Worm (Caenorhabditis elegans) whole organism, midembryonic: ENCODE data around the gene sri-65.

Experiments used
- cog-1 ChIP-seq: sonication (generic microtip); optimal IDR thresholded peaks from 2 replicates; lab custom pipeline; 2016; ENCODE audit warnings: missing genetic modification characterization, missing compliant biosample characterization
- flt-1 ChIP-seq: fragments of 200-800 bp; sonication (Bioruptor generic); IDR thresholded peaks from 2 replicates; pipeline ENCODE4 v1.3.6; 2022; ENCODE audit warnings: missing genetic modification characterization, missing compliant biosample characterization
- klf-2 ChIP-seq: fragments of 200-800 bp; sonication (Bioruptor generic); conservative IDR thresholded peaks from 2 replicates; pipeline ENCODE4 v1.3.6; 2022; ENCODE audit warnings: missing genetic modification reagents, missing genetic modification characterization, missing compliant biosample characterization
- med-1 ChIP-seq: sonication (generic microtip); optimal IDR thresholded peaks from 2 replicates; lab custom pipeline; 2017; ENCODE audit warnings: missing genetic modification characterization, mild to moderate bottlenecking, missing compliant biosample characterization, antibody characterized with exemption, missing genetic modification reagents; ENCODE audit not compliant: insufficient read depth
- ref-1 ChIP-seq: fragments of 200-800 bp; sonication (Bioruptor generic); conservative IDR thresholded peaks from 2 replicates; pipeline ENCODE4 v1.3.6; 2022; ENCODE audit warnings: missing genetic modification reagents, missing genetic modification characterization, missing compliant biosample characterization
- tab-1 ChIP-seq: fragments of 200-800 bp; sonication (Bioruptor generic); IDR thresholded peaks from 2 replicates; pipeline ENCODE4 v1.3.6; 2022; ENCODE audit warnings: missing genetic modification characterization, missing compliant biosample characterization
- ztf-23 ChIP-seq: fragments of 200-800 bp; sonication (Bioruptor generic); IDR thresholded peaks from 2 replicates; pipeline ENCODE4 v1.3.6; 2022; ENCODE audit warnings: missing genetic modification reagents, missing genetic modification characterization, missing compliant biosample characterization
- ztf-29 ChIP-seq: fragments of 200-800 bp; sonication (Bioruptor generic); IDR thresholded peaks from 2 replicates; pipeline ENCODE4 v1.3.6; 2022; ENCODE audit warnings: missing genetic modification reagents, missing genetic modification characterization, missing compliant biosample characterization

- no peak for TF ChIP-seq flt-1 (GFP tag; lab: Robert Waterston, UW)
- TF ChIP-seq cog-1 (tag; lab: Kevin White, UChicago) = no peak
- no peak for TF ChIP-seq med-1 (GFP tag; lab: Kevin White, UChicago)
- TF ChIP-seq ztf-29 (GFP tag; lab: Robert Waterston, UW) = no peak
- no peak for TF ChIP-seq klf-2 (GFP tag; lab: Robert Waterston, UW)
- TF ChIP-seq ztf-23 (GFP tag; lab: Robert Waterston, UW) = no peak
- no peak for TF ChIP-seq tab-1
- TF ChIP-seq ref-1 = no peak
These were observed 2.5 kb upstream of the sri-65 start, which contains the start of gene gst-44 for ce11 chrV:16390655-16391054.
